Fruit fly (Drosophila melanogaster) whole organism, embryonic: ENCODE results near the gene put.

ENCODE experiments used
- Blimp-1 ChIP-seq: fragments of 200-800 bp; sonication (Bioruptor generic); optimal IDR thresholded peaks from 3 replicates; lab custom pipeline; 2018; ENCODE audit warnings: missing biosample characterization, missing genetic modification characterization, mild to moderate bottlenecking, moderate library complexity, missing genetic modification reagents
- CG11695 ChIP-seq: fragments of 200-800 bp; sonication (Bioruptor generic); IDR thresholded peaks from 3 replicates; pipeline ENCODE4 v1.3.6; 2022; ENCODE audit warnings: missing biosample characterization, missing genetic modification characterization
- CG12299 ChIP-seq: fragments of 200-800 bp; sonication (Bioruptor generic); optimal IDR thresholded peaks from 2 replicates; lab custom pipeline; 2018; ENCODE audit warnings: missing biosample characterization, mild to moderate bottlenecking, missing genetic modification characterization
- CG15011 ChIP-seq: fragments of 200-800 bp; sonication (Bioruptor generic); optimal IDR thresholded peaks from 3 replicates; lab custom pipeline; 2018; ENCODE audit warnings: missing biosample characterization, mild to moderate bottlenecking, missing genetic modification characterization
- CG15601 ChIP-seq: fragments of 200-800 bp; sonication (Bioruptor generic); optimal IDR thresholded peaks from 3 replicates; lab custom pipeline; 2019; ENCODE audit warnings: missing biosample characterization, mild to moderate bottlenecking, missing genetic modification characterization, moderate library complexity
- CG17612 ChIP-seq: fragments of 200-800 bp; sonication (Bioruptor generic); IDR thresholded peaks from 2 replicates; pipeline ENCODE4 v1.3.6; 2022; ENCODE audit warnings: missing biosample characterization, missing genetic modification characterization
- CG17802 ChIP-seq: fragments of 200-800 bp; sonication (Bioruptor generic); optimal IDR thresholded peaks from 2 replicates; lab custom pipeline; 2018; ENCODE audit warnings: missing biosample characterization, mild to moderate bottlenecking, missing genetic modification characterization, moderate library complexity
- CG1792 ChIP-seq: fragments of 200-800 bp; sonication (Bioruptor generic); optimal IDR thresholded peaks from 2 replicates; lab custom pipeline; 2016; ENCODE audit warnings: missing biosample characterization, missing genetic modification characterization
- CG18011 ChIP-seq: fragments of 200-800 bp; sonication (Bioruptor generic); optimal IDR thresholded peaks from 2 replicates; lab custom pipeline; 2017; ENCODE audit warnings: missing biosample characterization, missing genetic modification characterization, mild to moderate bottlenecking, moderate library complexity, missing genotype
- CG1832 ChIP-seq: fragments of 200-800 bp; sonication (Bioruptor generic); optimal IDR thresholded peaks from 2 replicates; lab custom pipeline; 2017; ENCODE audit warnings: missing biosample characterization, mild to moderate bottlenecking, missing genetic modification characterization, inconsistent platforms
- CG2199 ChIP-seq: fragments of 200-800 bp; sonication (Bioruptor generic); IDR thresholded peaks from 3 replicates; pipeline ENCODE4 v1.3.6; 2022; ENCODE audit warnings: missing biosample characterization, missing genetic modification characterization
- CG33557 ChIP-seq: fragments of 200-800 bp; sonication (Bioruptor generic); optimal IDR thresholded peaks from 2 replicates; lab custom pipeline; 2019; ENCODE audit warnings: missing biosample characterization, mild to moderate bottlenecking, missing genetic modification characterization, moderate library complexity
- CG3847 ChIP-seq: fragments of 200-800 bp; sonication (Bioruptor generic); IDR thresholded peaks from 2 replicates; pipeline ENCODE4 v1.3.6; 2022; ENCODE audit warnings: missing biosample characterization, missing genetic modification characterization
- CG4707 ChIP-seq: fragments of 200-800 bp; sonication (Bioruptor generic); optimal IDR thresholded peaks from 2 replicates; lab custom pipeline; 2018; ENCODE audit warnings: missing biosample characterization, mild to moderate bottlenecking, missing genetic modification characterization, moderate library complexity
- CG4854 ChIP-seq: fragments of 200-800 bp; sonication (Bioruptor generic); optimal IDR thresholded peaks from 2 replicates; lab custom pipeline; 2016; ENCODE audit warnings: missing biosample characterization, missing genetic modification characterization, inconsistent platforms
- CG6791 ChIP-seq: fragments of 200-800 bp; sonication (Bioruptor generic); IDR thresholded peaks from 3 replicates; pipeline ENCODE4 v1.3.6; 2022; ENCODE audit warnings: missing biosample characterization, missing genetic modification characterization; ENCODE audit not compliant: partially characterized antibody
- CG7987 ChIP-seq: fragments of 200-800 bp; sonication (Bioruptor generic); optimal IDR thresholded peaks from 2 replicates; lab custom pipeline; 2018; ENCODE audit warnings: missing biosample characterization, mild to moderate bottlenecking, missing genetic modification characterization, moderate library complexity
- CG8944 ChIP-seq: fragments of 200-800 bp; sonication (Bioruptor generic); optimal IDR thresholded peaks from 3 replicates; lab custom pipeline; 2016; ENCODE audit warnings: missing biosample characterization, missing genetic modification characterization
- CG9817 ChIP-seq: fragments of 200-800 bp; sonication (Bioruptor generic); optimal IDR thresholded peaks from 2 replicates; lab custom pipeline; 2018; ENCODE audit warnings: missing biosample characterization, mild to moderate bottlenecking, missing genetic modification characterization, moderate library complexity
- CHES-1-like ChIP-seq: fragments of 200-800 bp; sonication (Bioruptor generic); optimal IDR thresholded peaks from 2 replicates; lab custom pipeline; 2016; ENCODE audit warnings: missing biosample characterization, missing genetic modification characterization
- CTCF ChIP-seq: fragments of 200-800 bp; sonication (Bioruptor generic); optimal IDR thresholded peaks from 2 replicates; lab custom pipeline; 2017; ENCODE audit warnings: missing biosample characterization, mild to moderate bottlenecking, missing genetic modification characterization, moderate library complexity
- Chrac-16 ChIP-seq: fragments of 200-800 bp; sonication (Bioruptor generic); optimal IDR thresholded peaks from 3 replicates; lab custom pipeline; 2016; ENCODE audit warnings: missing biosample characterization, missing genetic modification characterization
- Fer1 ChIP-seq: fragments of 200-800 bp; sonication (Bioruptor generic); optimal IDR thresholded peaks from 2 replicates; lab custom pipeline; 2017; ENCODE audit warnings: missing biosample characterization, mild to moderate bottlenecking, missing genetic modification characterization
- Hmx ChIP-seq: fragments of 200-800 bp; sonication (Bioruptor generic); optimal IDR thresholded peaks from 2 replicates; lab custom pipeline; 2016; ENCODE audit warnings: missing biosample characterization, missing genetic modification characterization
- Hr3 ChIP-seq: fragments of 200-800 bp; sonication (Bioruptor generic); optimal IDR thresholded peaks from 3 replicates; lab custom pipeline; 2016; ENCODE audit warnings: missing biosample characterization, missing genetic modification characterization
- NK7.1 ChIP-seq: fragments of 200-800 bp; sonication (Bioruptor generic); optimal IDR thresholded peaks from 3 replicates; lab custom pipeline; 2016; ENCODE audit warnings: missing biosample characterization, missing genetic modification characterization
- ac ChIP-seq: fragments of 200-800 bp; sonication (Bioruptor generic); optimal IDR thresholded peaks from 3 replicates; lab custom pipeline; 2017; ENCODE audit warnings: missing biosample characterization, mild to moderate bottlenecking, missing genetic modification characterization
- ap ChIP-seq: fragments of 200-800 bp; sonication (Bioruptor generic); IDR thresholded peaks from 2 replicates; pipeline ENCODE4 v1.3.6; 2022; ENCODE audit warnings: missing biosample characterization, missing genetic modification characterization
- bab2 ChIP-seq: fragments of 200-800 bp; sonication (Bioruptor generic); optimal IDR thresholded peaks from 2 replicates; lab custom pipeline; 2016; ENCODE audit warnings: missing biosample characterization, missing genetic modification characterization
- bowl ChIP-seq: fragments of 200-800 bp; sonication (Bioruptor generic); IDR thresholded peaks from 2 replicates; pipeline ENCODE4 v1.3.6; 2022; ENCODE audit warnings: missing biosample characterization, missing genetic modification characterization
- bsh ChIP-seq, 2 experiments: fragments of 200-800 bp; sonication (Bioruptor generic); optimal IDR thresholded peaks; 2 replicates each; lab custom pipeline; 2017 to 2018; ENCODE audit warnings: mild to moderate bottlenecking in 2 of 2, missing biosample characterization in 2 of 2, missing genetic modification characterization in 2 of 2, moderate library complexity in 1 of 2
- cas ChIP-seq: fragments of 200-800 bp; sonication (Bioruptor generic); IDR thresholded peaks from 2 replicates; pipeline ENCODE4 v1.3.6; 2022; ENCODE audit warnings: missing biosample characterization, missing genetic modification characterization
- dm ChIP-seq: fragments of 200-800 bp; sonication (Bioruptor generic); optimal IDR thresholded peaks from 3 replicates; lab custom pipeline; 2016; ENCODE audit warnings: missing biosample characterization, missing genetic modification characterization
- gcm2 ChIP-seq: fragments of 200-800 bp; sonication (Bioruptor generic); optimal IDR thresholded peaks from 2 replicates; lab custom pipeline; 2016; ENCODE audit warnings: missing biosample characterization, missing genetic modification characterization
- hbn ChIP-seq: fragments of 200-800 bp; sonication (Bioruptor generic); IDR thresholded peaks from 2 replicates; pipeline ENCODE4 v1.3.6; 2022; ENCODE audit warnings: missing biosample characterization, missing genetic modification characterization; ENCODE audit not compliant: partially characterized antibody
- klu ChIP-seq: fragments of 200-800 bp; sonication (Bioruptor generic); IDR thresholded peaks from 2 replicates; pipeline ENCODE4 v1.3.6; 2022; ENCODE audit warnings: missing biosample characterization, missing genetic modification characterization
- lmd ChIP-seq: fragments of 200-800 bp; sonication (Bioruptor generic); IDR thresholded peaks from 2 replicates; pipeline ENCODE4 v1.3.6; 2022; ENCODE audit warnings: missing biosample characterization, missing genetic modification characterization
- peb ChIP-seq: fragments of 200-800 bp; sonication (Bioruptor generic); IDR thresholded peaks from 2 replicates; pipeline ENCODE4 v1.3.6; 2022; ENCODE audit warnings: missing biosample characterization, missing genetic modification characterization
- phol ChIP-seq: fragments of 200-800 bp; sonication (Bioruptor generic); optimal IDR thresholded peaks from 3 replicates; lab custom pipeline; 2018; ENCODE audit warnings: missing biosample characterization, mild to moderate bottlenecking, missing genetic modification characterization, moderate library complexity
- pnt ChIP-seq: fragments of 200-800 bp; sonication (Bioruptor generic); optimal IDR thresholded peaks from 3 replicates; lab custom pipeline; 2016; ENCODE audit warnings: missing biosample characterization, missing genetic modification characterization
- prd ChIP-seq, 3 experiments: fragments of >200 bp in 2 of 3; fragments of 200-800 bp in 1 of 3; sonication (Bioruptor generic) in 1 of 3; optimal IDR thresholded peaks in 2 of 3; IDR thresholded peaks in 1 of 3; 2 replicates in 2 of 3; 3 replicates in 1 of 3; pipeline versions ENCODE4 v1.3.6 to Lab custom; 2017 to 2022; ENCODE audit warnings: missing biosample characterization in 1 of 3, missing genetic modification characterization in 1 of 3
- psq ChIP-seq: fragments of 200-800 bp; sonication (Bioruptor generic); optimal IDR thresholded peaks from 2 replicates; lab custom pipeline; 2017; ENCODE audit warnings: missing biosample characterization, missing genetic modification characterization
- run ChIP-seq: fragments of 200-800 bp; sonication (Bioruptor generic); optimal IDR thresholded peaks from 3 replicates; lab custom pipeline; 2018; ENCODE audit warnings: missing biosample characterization, mild to moderate bottlenecking, missing genetic modification characterization
- sima ChIP-seq: fragments of 200-800 bp; sonication (Bioruptor generic); optimal IDR thresholded peaks from 2 replicates; lab custom pipeline; 2016; ENCODE audit warnings: missing biosample characterization, missing genetic modification characterization
- unc-4 ChIP-seq: fragments of 200-800 bp; sonication (Bioruptor generic); IDR thresholded peaks from 2 replicates; pipeline ENCODE4 v1.3.6; 2022; ENCODE audit warnings: missing biosample characterization, missing genetic modification characterization; ENCODE audit not compliant: partially characterized antibody

put gene

dm6 chr3R:14625215-14626156, at the start of gene put, which contains the start of gene His4r (continued):
- TF ChIP-seq CG15601 (tag; lab: Kevin White, UChicago) (peak; percentile 41), sima (GFP tag; lab: Kevin White, UChicago) (no peak), Fer1 (GFP tag; lab: Kevin White, UChicago) (no peak), Chrac-16 (no peak), CG4707 (no peak), run (tag; lab: Kevin White, UChicago) (no peak), klu (GFP tag; lab: Robert Waterston, UW) (no peak; the same call in 1 of the 2 replicates), CG7987 (GFP tag; lab: Kevin White, UChicago) (peak; percentile 30), CG18011 (GFP tag; lab: Kevin White, UChicago) (no peak), pnt (GFP tag; lab: Kevin White, UChicago) (no peak), hbn (GFP tag; lab: Robert Waterston, UW) (peak; percentile 55), lmd (GFP tag; lab: Robert Waterston, UW) (no peak), psq (GFP tag; lab: Kevin White, UChicago) (peak; percentile 4), CG33557 (GFP tag; lab: Kevin White, UChicago) (no peak), prd (optimal IDR thresholded peaks at IDR 0.05; lab: Kevin White, UChicago) (no peak), prd (GFP tag; IDR thresholded peaks at IDR 0.05; lab: Robert Waterston, UW) (no peak), CG15011 (GFP tag; lab: Kevin White, UChicago) (no peak), bowl (no peak), phol (peak; percentile 91), CG12299 (tag; lab: Kevin White, UChicago) (peak; percentile 36), CG1832 (GFP tag; lab: Kevin White, UChicago) (no peak), CG4854 (GFP tag; lab: Kevin White, UChicago) (no peak), Hr3 (no peak), CG1792 (GFP tag; lab: Kevin White, UChicago) (peak; percentile 8), Blimp-1 (GFP tag; lab: Kevin White, UChicago) (no peak), dm (peak; percentile 37), CG6791 (GFP tag; lab: Robert Waterston, UW) (peak; percentile 73; the same call in 2 of the 3 replicates), CHES-1-like (GFP tag; lab: Kevin White, UChicago) (peak; percentile 49), gcm2 (GFP tag; lab: Kevin White, UChicago) (no peak), CTCF (GFP tag; lab: Kevin White, UChicago) (peak; percentile 42), CG11695 (GFP tag; lab: Robert Waterston, UW) (no peak), NK7.1 (GFP tag; lab: Kevin White, UChicago) (no peak), CG3847 (GFP tag; lab: Robert Waterston, UW) (peak; percentile 52; the same call in 1 of the 2 replicates), bab2 (GFP tag; lab: Kevin White, UChicago) (no peak), peb (GFP tag; lab: Robert Waterston, UW) (no peak), CG9817 (no peak), Hmx (GFP tag; lab: Kevin White, UChicago) (no peak), CG17802 (tag; lab: Kevin White, UChicago) (peak; percentile 42), CG2199 (GFP tag; lab: Robert Waterston, UW) (no peak; the same call in 2 of the 3 replicates), cas (GFP tag; lab: Robert Waterston, UW) (no peak), bsh (GFP tag; optimal IDR thresholded peaks at IDR 0.05; lab: Kevin White, UChicago) (peak in 1 of 2 experiments; percentile 11), ap (no peak), ac (no peak), CG8944 (GFP tag; lab: Kevin White, UChicago) (no peak), CG17612 (no peak), unc-4 (GFP tag; lab: Robert Waterston, UW) (peak; percentile 50; the same call in 1 of the 2 replicates)
